Worm (Caenorhabditis elegans): Measurements from ENCODE around the gene ZK856.7.

ce11 chrV:10227333-10227732 lies 25.4 kb downstream of the ZK856.7 start, which contains the start of gene ttr-19:
- TF ChIP-seq nhr-6 (tag; optimal IDR thresholded peaks at IDR 0.05) (no peak), gmeb-1 (tag; optimal IDR thresholded peaks at IDR 0.05) (no peak), elt-1 (tag; optimal IDR thresholded peaks at IDR 0.05) (no peak), nhr-77 (tag; optimal IDR thresholded peaks at IDR 0.05) (no peak), ceh-16 (tag; optimal IDR thresholded peaks at IDR 0.05) (no peak), ZK546.5 (tag; optimal IDR thresholded peaks at IDR 0.05) (no peak)

Data from whole organism, L2 larva.